Fruit fly (Drosophila melanogaster): ENCODE measurements around the gene CG12084.

CG12084 gene

dm6 chr3L:1489523-1489922 lies 6.9 kb downstream of the CG12084 start, which contains the start of gene stet (continued):
- TF ChIP-seq CG4282 (GFP tag; optimal IDR thresholded peaks at IDR 0.05) (no peak), CG3726 (GFP tag; IDR thresholded peaks at IDR 0.05) (no peak), cwo (GFP tag; optimal IDR thresholded peaks at IDR 0.05) (peak; percentile 1), run (tag; optimal IDR thresholded peaks at IDR 0.05) (no peak), usp (GFP tag; optimal IDR thresholded peaks at IDR 0.05) (no peak), Mad (GFP tag; optimal IDR thresholded peaks at IDR 0.05) (no peak), schlank (tag; optimal IDR thresholded peaks at IDR 0.05) (no peak), ewg (GFP tag; optimal IDR thresholded peaks at IDR 0.05) (peak; percentile 97), caup (GFP tag; optimal IDR thresholded peaks at IDR 0.05; ENCODE audit: severe bottlenecking) (no peak), seq (GFP tag; IDR thresholded peaks at IDR 0.05) (peak; percentile 77), sqz (GFP tag; optimal IDR thresholded peaks at IDR 0.05) (no peak), unpg (GFP tag; optimal IDR thresholded peaks at IDR 0.05) (no peak), Trl (optimal IDR thresholded peaks at IDR 0.05) (peak; percentile 35 to 46), Trl (GFP tag; optimal IDR thresholded peaks at IDR 0.05) (no peak), sna (GFP tag; IDR thresholded peaks at IDR 0.05; ENCODE audit: partially characterized antibody) (no peak), fu2 (GFP tag; optimal IDR thresholded peaks at IDR 0.05) (no peak), CG1529 (GFP tag; optimal IDR thresholded peaks at IDR 0.05) (no peak), nerfin-2 (GFP tag; IDR thresholded peaks at IDR 0.05; ENCODE audit: partially characterized antibody) (no peak), Max (GFP tag; optimal IDR thresholded peaks at IDR 0.05) (no peak), vfl (GFP tag; optimal IDR thresholded peaks at IDR 0.05) (no peak), Dp (GFP tag; optimal IDR thresholded peaks at IDR 0.05) (no peak), CG6175 (GFP tag; IDR thresholded peaks at IDR 0.05) (no peak), CG12071 (GFP tag; optimal IDR thresholded peaks at IDR 0.05) (no peak), Sox100B (GFP tag; optimal IDR thresholded peaks at IDR 0.05) (no peak), PHDP (tag; optimal IDR thresholded peaks at IDR 0.05) (no peak), CG4730 (GFP tag; IDR thresholded peaks at IDR 0.05) (no peak), CG9437 (GFP tag; optimal IDR thresholded peaks at IDR 0.05) (no peak), CG11093 (GFP tag; IDR thresholded peaks at IDR 0.05) (no peak), D19A (tag; optimal IDR thresholded peaks at IDR 0.05) (no peak), CG12219 (GFP tag; optimal IDR thresholded peaks at IDR 0.05) (no peak), GATAe (GFP tag; conservative IDR thresholded peaks at IDR 0.05) (no peak), lab (GFP tag; optimal IDR thresholded peaks at IDR 0.05) (no peak), p53 (GFP tag; optimal IDR thresholded peaks at IDR 0.05) (no peak), nom (GFP tag; optimal IDR thresholded peaks at IDR 0.05) (no peak), tin (GFP tag; optimal IDR thresholded peaks at IDR 0.05) (no peak), CG16813 (GFP tag; IDR thresholded peaks at IDR 0.05; ENCODE audit: partially characterized antibody) (no peak), CG6689 (GFP tag; IDR thresholded peaks at IDR 0.05) (no peak), fd64A (GFP tag; optimal IDR thresholded peaks at IDR 0.05) (no peak), sima (GFP tag; optimal IDR thresholded peaks at IDR 0.05) (no peak), Opbp (GFP tag; IDR thresholded peaks at IDR 0.05; ENCODE audit: partially characterized antibody) (0 out of 3 replicates have a peak, but pooled peaks have one; percentile 18), CG15696 (tag; optimal IDR thresholded peaks at IDR 0.05) (no peak), CG18619 (GFP tag; optimal IDR thresholded peaks at IDR 0.05) (no peak), CG6683 (GFP tag; optimal IDR thresholded peaks at IDR 0.05) (no peak), CG11504 (tag; optimal IDR thresholded peaks at IDR 0.05) (no peak), CG9727 (GFP tag; optimal IDR thresholded peaks at IDR 0.05) (no peak), Med (GFP tag) (peak; percentile 52), Dll (GFP tag; IDR thresholded peaks at IDR 0.05; ENCODE audit: partially characterized antibody) (no peak), CG6654 (GFP tag; optimal IDR thresholded peaks at IDR 0.05) (no peak), wor (GFP tag; IDR thresholded peaks at IDR 0.05) (no peak), ci (GFP tag; IDR thresholded peaks at IDR 0.05) (peak; percentile 43; the same call in 1 of the 3 replicates), CG7357 (GFP tag; IDR thresholded peaks at IDR 0.05) (no peak)
